Worm (Caenorhabditis elegans) whole organism, L4/young adult: ENCODE measurements around the gene fbxb-65.

Source experiments
- W03F9.2 ChIP-seq: fragments of 150-350 bp; optimal IDR thresholded peaks from 2 replicates; lab custom pipeline; 2014; ENCODE audit warnings: missing biosample characterization, missing genetic modification characterization
- dao-5 ChIP-seq: sonication (generic microtip); optimal IDR thresholded peaks from 2 replicates; lab custom pipeline; 2016; ENCODE audit warnings: missing genotype, missing genetic modification characterization, moderate library complexity, missing compliant biosample characterization

ce11 chrV:19322387-19322786 lies 7.0 kb upstream of the fbxb-65 start, which contains the start of gene C43D7.4:
- no peak for TF ChIP-seq dao-5 (tag; lab: Kevin White, UChicago)
- no peak for TF ChIP-seq W03F9.2 (tag; lab: Kevin White, UChicago)
